Fruit fly (Drosophila melanogaster) Kc167 (cell line): ENCODE measurements around the gene dpr2.

ENCODE experiments used
- Myc ChIP-seq: fragments of >200 bp; optimal IDR thresholded peaks from 2 replicates; lab custom pipeline; 2017; ENCODE audit warnings: missing external identifiers
- Sin3A ChIP-seq: fragments of >200 bp; optimal IDR thresholded peaks from 2 replicates; lab custom pipeline; 2018; ENCODE audit warnings: missing external identifiers
- h ChIP-seq: fragments of >200 bp; optimal IDR thresholded peaks from 3 replicates; lab custom pipeline; 2018; ENCODE audit warnings: missing external identifiers
- insv ChIP-seq: fragments of >200 bp; optimal IDR thresholded peaks from 3 replicates; lab custom pipeline; 2018; ENCODE audit warnings: missing external identifiers
- psq ChIP-seq: fragments of >200 bp; optimal IDR thresholded peaks from 2 replicates; lab custom pipeline; 2017; ENCODE audit warnings: missing external identifiers
- ttk ChIP-seq: sonication (Bioruptor generic); optimal IDR thresholded peaks from 2 replicates; lab custom pipeline; 2017; ENCODE audit warnings: missing external identifiers

Gene dpr2

DNA sequence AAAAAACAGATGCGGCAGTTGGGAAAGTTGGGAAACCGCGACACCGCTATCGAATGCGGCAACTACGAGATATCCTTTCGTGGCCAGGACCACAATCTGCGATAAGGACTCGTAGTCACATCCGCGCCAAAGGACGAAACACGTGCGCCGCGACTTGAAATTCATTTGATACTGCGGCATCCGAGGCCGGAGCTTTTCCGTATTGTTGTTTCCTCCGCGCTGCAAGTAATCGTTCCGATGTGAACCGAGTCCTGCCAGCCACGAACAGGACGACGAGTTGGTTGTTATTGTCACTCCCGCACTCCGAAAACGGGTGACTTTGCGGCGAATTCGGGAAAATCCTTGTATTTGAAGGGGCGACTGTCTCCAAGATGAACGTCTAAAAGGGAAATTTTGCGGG lies at the start of gene dpr2:
dpr2 (minus strand) TSS at position 175 of the 400 bp plus-strand sequence.
- TF ChIP-seq h (lab: Kevin White, UChicago) (no peak), Sin3A (lab: Kevin White, UChicago) (no peak)

DNA sequence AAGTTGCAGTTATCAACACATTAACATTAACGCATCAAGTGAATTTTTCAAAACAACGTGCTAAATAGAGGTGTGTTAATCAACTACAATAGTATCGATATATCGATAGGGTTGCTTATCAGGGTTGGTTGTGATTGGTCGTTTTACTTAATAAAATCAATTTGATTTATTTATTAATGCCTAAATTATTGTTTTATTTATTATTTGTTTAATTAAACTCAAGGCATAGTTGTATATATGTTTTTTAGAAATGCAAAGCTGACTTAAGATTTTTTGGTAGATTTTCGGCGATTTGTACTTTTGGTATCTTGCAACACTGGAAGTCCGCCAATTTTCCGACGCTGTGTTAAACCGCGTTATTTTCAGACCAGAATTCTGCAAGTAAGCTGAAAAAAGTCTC lies 47.0 kb upstream of the dpr2 start, which contains the start of the genes Art8 and dUTPase:
Art8 (minus strand) TSS at position 88 of the 400 bp plus-strand sequence.
dUTPase (plus strand) TSS at position 314 of the 400 bp plus-strand sequence.
- TF ChIP-seq ttk (lab: Kevin White, UChicago): no peak
- no peak for TF ChIP-seq h (lab: Kevin White, UChicago)

DNA sequence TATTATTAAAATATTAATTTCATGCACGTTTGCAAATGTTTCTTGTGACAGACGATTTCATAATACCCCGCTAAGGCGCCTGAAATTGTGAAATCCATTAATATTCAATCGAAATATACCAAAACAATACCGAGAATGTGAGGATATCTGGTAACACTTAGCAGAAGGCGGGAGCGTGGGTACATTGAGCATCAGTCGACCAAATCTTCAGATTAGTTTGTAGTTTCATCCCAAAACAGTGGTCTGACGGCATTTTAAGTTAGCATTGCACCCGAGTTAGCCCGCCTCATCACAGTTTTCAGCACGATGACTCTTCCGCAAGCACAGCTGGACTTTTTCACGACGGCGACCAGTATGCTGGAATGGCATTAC lies 40.7 kb upstream of the dpr2 start, which contains the start of gene Nup154:
Nup154 (plus strand) TSS at position 147 of the 372 bp plus-strand sequence.
- TF ChIP-seq Myc (lab: Kevin White, UChicago) (no peak), Sin3A (lab: Kevin White, UChicago) (no peak), insv (lab: Kevin White, UChicago) (no peak), psq (no peak), h (lab: Kevin White, UChicago) (no peak), ttk (lab: Kevin White, UChicago) (no peak)

dm6 chr2L:11003925-11004673 lies 40.1 kb upstream of the dpr2 start, which contains the start of gene RpL9:
TSS of gene RpL9 (minus strand) at chr2L:11004189.
- TF ChIP-seq Myc (lab: Kevin White, UChicago) (no peak), psq (no peak), h (lab: Kevin White, UChicago) (no peak), ttk (lab: Kevin White, UChicago) (no peak), insv (lab: Kevin White, UChicago) (no peak), Sin3A (lab: Kevin White, UChicago) (no peak)

dm6 chr2L:11001376-11002122 lies 37.6 kb upstream of the dpr2 start, which contains the start of the genes aub and lectin-33A:
TSS of gene aub (minus strand) at chr2L:11001476.
TSS of gene lectin-33A (plus strand) at chr2L:11002072.
- no peak for TF ChIP-seq ttk (lab: Kevin White, UChicago)

dm6 chr2L:10989162-10989561 lies 25.2 kb upstream of the dpr2 start, which contains the start of gene TTLL4A:
TSS of gene TTLL4A (plus strand) at chr2L:10989401.
- TF ChIP-seq ttk (lab: Kevin White, UChicago): no peak
- no peak for TF ChIP-seq psq
- TF ChIP-seq insv (lab: Kevin White, UChicago): no peak
- TF ChIP-seq h (lab: Kevin White, UChicago): no peak
- TF ChIP-seq Myc (lab: Kevin White, UChicago): no peak
- TF ChIP-seq Sin3A (lab: Kevin White, UChicago): no peak

DNA sequence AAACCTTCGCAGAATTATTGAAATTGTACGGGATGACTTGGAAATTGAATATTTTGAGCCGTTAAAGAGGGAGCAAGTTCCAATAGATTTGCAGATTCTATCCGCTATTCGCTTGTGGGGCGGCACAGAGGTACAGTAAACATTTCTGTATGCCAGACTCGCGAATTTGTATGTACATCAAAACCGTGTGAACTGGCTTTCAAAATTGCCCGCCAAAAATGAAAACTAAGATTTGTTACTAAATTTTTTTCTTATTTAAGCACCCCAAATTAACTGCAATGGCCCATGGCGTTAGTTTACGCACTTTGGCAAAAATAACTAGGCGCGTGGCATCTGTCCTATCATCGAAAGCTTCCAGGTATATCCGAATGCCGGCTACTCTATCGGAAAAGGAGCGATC lies 24.1 kb upstream of the dpr2 start:
- TF ChIP-seq Sin3A (lab: Kevin White, UChicago): no peak
- no peak for TF ChIP-seq h (lab: Kevin White, UChicago)
- TF ChIP-seq ttk (lab: Kevin White, UChicago): no peak
- TF ChIP-seq insv (lab: Kevin White, UChicago): no peak
- no peak for TF ChIP-seq psq
- TF ChIP-seq Myc (lab: Kevin White, UChicago): no peak

- TF ChIP-seq ttk (lab: Kevin White, UChicago) (no peak), psq (no peak), h (lab: Kevin White, UChicago) (no peak), insv (lab: Kevin White, UChicago) (no peak)
Observed at dm6 chr2L:10987370-10987853, 23.5 kb upstream of the dpr2 start, which contains the start of the genes piwi and CG12253. TSS of gene piwi (minus strand) at chr2L:10987420. TSS of gene CG12253 (plus strand) at chr2L:10987806.

dm6 chr2L:10986138-10986537 lies 22.2 kb upstream of the dpr2 start:
- no peak for TF ChIP-seq psq
- TF ChIP-seq Myc (lab: Kevin White, UChicago): no peak

DNA sequence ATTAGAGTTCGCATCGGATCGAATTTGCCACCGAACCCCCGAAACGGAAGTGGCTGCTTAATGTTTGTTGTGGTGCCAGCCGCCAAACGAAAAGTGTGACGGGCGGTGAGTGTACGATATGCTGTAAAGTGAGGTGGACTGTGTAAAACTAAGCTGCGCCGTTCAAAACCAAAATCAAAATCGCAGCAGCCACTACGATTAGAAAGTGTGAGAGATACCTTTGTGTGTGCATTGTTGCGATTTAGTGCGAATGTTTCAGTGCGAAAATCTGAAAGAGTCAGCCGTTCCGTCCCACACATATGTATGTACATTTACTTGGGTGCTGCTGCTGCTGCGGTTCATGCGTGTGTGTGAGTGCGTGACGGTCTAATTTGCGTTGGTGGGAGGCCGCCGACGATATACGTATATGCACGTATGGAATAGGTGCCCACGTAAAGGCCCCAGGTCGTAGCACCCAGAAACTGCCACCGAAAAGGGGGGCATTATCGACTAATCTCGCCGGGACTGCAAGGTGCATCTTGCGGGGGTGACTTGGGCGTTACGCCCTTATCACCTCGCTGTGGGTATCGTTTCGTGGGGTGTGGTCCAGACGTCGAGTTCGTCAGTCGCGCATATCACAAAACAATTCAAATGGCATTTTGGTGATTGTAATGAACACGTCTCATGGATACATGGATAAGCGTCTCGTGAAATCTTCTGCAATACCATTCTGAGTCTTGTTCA lies 13.1 kb upstream of the dpr2 start:
- TF ChIP-seq h (lab: Kevin White, UChicago) (no peak), ttk (lab: Kevin White, UChicago) (no peak), insv (lab: Kevin White, UChicago) (no peak), Myc (lab: Kevin White, UChicago) (no peak), Sin3A (lab: Kevin White, UChicago) (no peak), psq (no peak)

DNA sequence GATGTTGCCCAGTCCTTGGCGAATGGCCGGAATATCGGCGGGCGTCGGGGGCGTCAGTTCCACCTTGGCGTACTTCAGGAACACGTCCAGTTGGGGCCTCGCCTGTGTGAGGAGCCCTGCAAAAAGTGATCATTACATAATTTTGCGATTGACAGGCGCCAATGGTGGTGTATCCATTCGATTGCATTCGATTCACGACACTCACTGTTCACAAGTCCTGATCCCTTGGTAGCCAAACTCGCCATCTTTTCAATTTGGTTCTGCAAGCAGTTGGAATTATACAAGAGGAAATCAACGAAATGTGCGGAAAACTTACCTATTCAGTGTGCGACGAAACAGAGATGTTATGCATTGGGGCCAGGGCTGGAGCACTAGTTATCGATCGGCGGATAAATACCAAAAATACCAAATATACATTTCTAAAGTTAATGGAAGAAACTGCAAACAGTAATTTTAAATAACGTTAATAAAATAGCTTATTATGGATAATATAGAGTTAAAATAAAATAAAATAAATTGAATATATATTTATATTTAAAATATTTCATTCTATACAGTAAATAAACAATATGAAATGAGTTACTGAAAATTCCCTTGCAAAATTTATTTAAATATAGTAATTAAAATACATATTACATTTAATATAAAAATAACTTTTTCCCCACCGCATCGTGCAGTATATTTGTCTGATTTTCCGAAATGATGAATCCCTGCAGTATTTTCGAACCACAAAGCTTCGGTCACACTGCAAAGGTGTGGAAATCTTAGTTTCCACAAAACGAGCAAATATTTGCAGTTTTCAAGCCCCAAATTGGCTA lies 12.3 kb upstream of the dpr2 start, which contains the start of the genes ATPsynG and SCAR:
ATPsynG (minus strand) TSS at position 354 of the 818 bp plus-strand sequence.
SCAR (plus strand) TSS at position 727 of the 818 bp plus-strand sequence.
- TF ChIP-seq h (lab: Kevin White, UChicago) (no peak), ttk (lab: Kevin White, UChicago) (no peak), psq (no peak), insv (lab: Kevin White, UChicago) (no peak), Sin3A (lab: Kevin White, UChicago) (no peak), Myc (lab: Kevin White, UChicago) (no peak)
